Worm (Caenorhabditis elegans) whole organism, L1 larva: ENCODE results near the gene Y110A2AL.5.
A peak's percentile ranks its signal among the peaks of the same experiment; 100 is the strongest.

Experiments
- F16B12.6 ChIP-seq: fragments of 150-350 bp; optimal IDR thresholded peaks from 2 replicates; lab custom pipeline; 2014; ENCODE audit warnings: missing biosample characterization, missing genetic modification characterization
- aly-2 ChIP-seq: fragments of 150-350 bp; optimal IDR thresholded peaks from 2 replicates; lab custom pipeline; 2014; ENCODE audit warnings: missing biosample characterization, missing genetic modification characterization
- blmp-1 ChIP-seq: fragments of 150-350 bp; optimal IDR thresholded peaks from 2 replicates; lab custom pipeline; 2014; ENCODE audit warnings: missing biosample characterization, missing genetic modification characterization
- ceh-82 ChIP-seq, 3 experiments: fragments of 150-350 bp in 1 of 3; sonication (generic microtip) in 2 of 3; optimal IDR thresholded peaks; 2 replicates each; lab custom pipeline; 2014 to 2017; ENCODE audit warnings: missing biosample characterization in 3 of 3, missing genetic modification characterization in 3 of 3
- ceh-88 ChIP-seq: fragments of 200-800 bp; sonication (Bioruptor generic); IDR thresholded peaks from 2 replicates; pipeline ENCODE4 v1.3.6; 2022; ENCODE audit warnings: missing genetic modification characterization, missing compliant biosample characterization
- ces-1 ChIP-seq: fragments of 150-350 bp; optimal IDR thresholded peaks from 2 replicates; lab custom pipeline; 2014; ENCODE audit warnings: missing biosample characterization, missing genetic modification reagents, missing genetic modification characterization
- dpl-1 ChIP-seq, 3 experiments: fragments of 150-350 bp in 2 of 3; sonication (generic microtip) in 1 of 3; optimal IDR thresholded peaks; 2 replicates each; lab custom pipeline; 2014 to 2017; ENCODE audit warnings: missing biosample characterization in 3 of 3, missing genetic modification characterization in 3 of 3, missing genetic modification reagents in 3 of 3
- egl-13 ChIP-seq: sonication (generic microtip); optimal IDR thresholded peaks from 2 replicates; lab custom pipeline; 2016; ENCODE audit warnings: missing genotype, missing genetic modification reagents, missing genetic modification characterization, missing compliant biosample characterization
- elt-2 ChIP-seq: sonication (generic microtip); optimal IDR thresholded peaks from 2 replicates; lab custom pipeline; 2016; ENCODE audit warnings: missing genetic modification characterization, mild to moderate bottlenecking, inconsistent platforms, missing compliant biosample characterization, missing genetic modification reagents
- ets-5 ChIP-seq: fragments of 200-800 bp; sonication (Bioruptor generic); IDR thresholded peaks from 2 replicates; pipeline ENCODE4 v1.3.6; 2022; ENCODE audit warnings: missing genetic modification characterization, missing compliant biosample characterization
- fkh-10 ChIP-seq: sonication (generic microtip); optimal IDR thresholded peaks from 2 replicates; lab custom pipeline; 2017; ENCODE audit warnings: missing biosample characterization, missing genetic modification reagents, missing genetic modification characterization
- fos-1 ChIP-seq: fragments of 150-350 bp; optimal IDR thresholded peaks from 2 replicates; lab custom pipeline; 2014; ENCODE audit warnings: missing biosample characterization, missing genetic modification characterization
- grh-1 ChIP-seq: fragments of 200-800 bp; sonication (Bioruptor generic); IDR thresholded peaks from 2 replicates; pipeline ENCODE4 v1.3.6; 2022; ENCODE audit warnings: missing genetic modification reagents, missing genetic modification characterization, missing compliant biosample characterization
- hpl-2 ChIP-seq: fragments of 150-350 bp; optimal IDR thresholded peaks from 2 replicates; lab custom pipeline; 2014; ENCODE audit warnings: missing biosample characterization, missing genetic modification reagents, missing genetic modification characterization
- isw-1 ChIP-seq: fragments of 200-800 bp; sonication (Bioruptor generic); IDR thresholded peaks from 2 replicates; pipeline ENCODE4 v1.3.6; 2022; ENCODE audit warnings: missing genetic modification characterization, missing compliant biosample characterization
- jun-1 ChIP-seq: fragments of 150-350 bp; optimal IDR thresholded peaks from 2 replicates; lab custom pipeline; 2014; ENCODE audit warnings: missing biosample characterization, missing genetic modification reagents, missing genetic modification characterization
- lin-13 ChIP-seq: fragments of 150-350 bp; optimal IDR thresholded peaks from 2 replicates; lab custom pipeline; 2014; ENCODE audit warnings: missing biosample characterization, missing genetic modification reagents, missing genetic modification characterization
- lin-14 ChIP-seq: fragments of 200-800 bp; sonication (Bioruptor generic); optimal IDR thresholded peaks from 2 replicates; lab custom pipeline; 2018; ENCODE audit warnings: mild to moderate bottlenecking, missing genetic modification characterization, moderate library complexity, missing compliant biosample characterization
- lir-3 ChIP-seq: sonication (generic microtip); optimal IDR thresholded peaks from 2 replicates; lab custom pipeline; 2016; ENCODE audit warnings: mild to moderate bottlenecking, missing genetic modification characterization, moderate library complexity, missing compliant biosample characterization; ENCODE audit not compliant: poor library complexity
- lsy-2 ChIP-seq, 2 experiments: fragments of 150-350 bp; optimal IDR thresholded peaks; 2 replicates each; lab custom pipeline; 2014; ENCODE audit warnings: missing biosample characterization in 2 of 2, missing genetic modification characterization in 2 of 2
- mab-9 ChIP-seq: fragments of 200-800 bp; sonication (Bioruptor generic); IDR thresholded peaks from 2 replicates; pipeline ENCODE4 v1.3.6; 2022; ENCODE audit warnings: missing genetic modification reagents, missing genetic modification characterization, missing compliant biosample characterization
- mdl-1 ChIP-seq, 2 experiments: fragments of 150-350 bp; optimal IDR thresholded peaks; 2 replicates each; lab custom pipeline; 2014 to 2017; ENCODE audit warnings: missing biosample characterization in 2 of 2, missing genetic modification characterization in 2 of 2, inconsistent platforms in 1 of 2
- mef-2 ChIP-seq: fragments of 150-350 bp; optimal IDR thresholded peaks from 2 replicates; lab custom pipeline; 2014; ENCODE audit warnings: missing biosample characterization, missing genetic modification characterization
- nhr-11 ChIP-seq: fragments of 150-350 bp; optimal IDR thresholded peaks from 2 replicates; lab custom pipeline; 2014; ENCODE audit warnings: missing biosample characterization, missing genetic modification characterization
- nhr-12 ChIP-seq: sonication (generic microtip); optimal IDR thresholded peaks from 2 replicates; lab custom pipeline; 2017; ENCODE audit warnings: missing biosample characterization, missing genetic modification characterization
- nhr-19 ChIP-seq: fragments of 200-800 bp; sonication (Bioruptor generic); conservative IDR thresholded peaks from 2 replicates; pipeline ENCODE4 v1.3.6; 2022; ENCODE audit warnings: missing genetic modification characterization, missing compliant biosample characterization
- nhr-20 ChIP-seq: sonication (generic microtip); optimal IDR thresholded peaks from 2 replicates; lab custom pipeline; 2016; ENCODE audit warnings: mild to moderate bottlenecking, missing genetic modification characterization, missing compliant biosample characterization
- nhr-237 ChIP-seq: fragments of 150-350 bp; optimal IDR thresholded peaks from 2 replicates; lab custom pipeline; 2014; ENCODE audit warnings: missing biosample characterization, missing genetic modification characterization
- nhr-28 ChIP-seq: fragments of 150-350 bp; optimal IDR thresholded peaks from 2 replicates; lab custom pipeline; 2014; ENCODE audit warnings: missing biosample characterization, missing genetic modification characterization
- nhr-47 ChIP-seq: sonication (generic microtip); optimal IDR thresholded peaks from 2 replicates; lab custom pipeline; 2016; ENCODE audit warnings: mild to moderate bottlenecking, missing genetic modification characterization, moderate library complexity, missing compliant biosample characterization
- nhr-71 ChIP-seq: sonication (generic microtip); optimal IDR thresholded peaks from 2 replicates; lab custom pipeline; 2016; ENCODE audit warnings: mild to moderate bottlenecking, missing genetic modification characterization, moderate library complexity, missing compliant biosample characterization
- nhr-77 ChIP-seq: fragments of 150-350 bp; optimal IDR thresholded peaks from 2 replicates; lab custom pipeline; 2014; ENCODE audit warnings: missing biosample characterization, missing genetic modification characterization
- nhr-85 ChIP-seq: sonication (generic microtip); peaks from one replicate; lab custom pipeline; 2016; ENCODE audit warnings: missing genetic modification characterization, inconsistent platforms, missing compliant biosample characterization
- pag-3 ChIP-seq: sonication (generic microtip); optimal IDR thresholded peaks from 2 replicates; lab custom pipeline; 2017; ENCODE audit warnings: missing genetic modification characterization, mild to moderate bottlenecking, missing compliant biosample characterization, antibody characterized with exemption, borderline replicate concordance; ENCODE audit not compliant: insufficient read depth
- rnt-1 ChIP-seq: sonication (generic microtip); optimal IDR thresholded peaks from 2 replicates; lab custom pipeline; 2016; ENCODE audit warnings: mild to moderate bottlenecking, missing genetic modification characterization, moderate library complexity, missing compliant biosample characterization
- sptf-1 ChIP-seq: fragments of 150-350 bp; optimal IDR thresholded peaks from 2 replicates; lab custom pipeline; 2014; ENCODE audit warnings: missing biosample characterization, missing genetic modification characterization
- sup-37 ChIP-seq: fragments of 200-800 bp; sonication (Bioruptor generic); optimal IDR thresholded peaks from 2 replicates; lab custom pipeline; 2018; ENCODE audit warnings: mild to moderate bottlenecking, missing genetic modification characterization, missing compliant biosample characterization
- swsn-7 ChIP-seq: sonication (generic microtip); optimal IDR thresholded peaks from 2 replicates; lab custom pipeline; 2016; ENCODE audit warnings: missing genetic modification characterization, missing compliant biosample characterization
- tbx-2 ChIP-seq: sonication (generic microtip); optimal IDR thresholded peaks from 2 replicates; lab custom pipeline; 2016; ENCODE audit warnings: missing genetic modification characterization, missing compliant biosample characterization
- tlp-1 ChIP-seq: fragments of 150-350 bp; optimal IDR thresholded peaks from 2 replicates; lab custom pipeline; 2014; ENCODE audit warnings: missing biosample characterization, missing genetic modification characterization
- unc-98 ChIP-seq: fragments of 200-800 bp; sonication (Bioruptor generic); IDR thresholded peaks from 2 replicates; pipeline ENCODE4 v1.3.6; 2022; ENCODE audit warnings: missing genetic modification characterization, missing compliant biosample characterization
- xbp-1 ChIP-seq: sonication (generic microtip); optimal IDR thresholded peaks from 2 replicates; lab custom pipeline; 2016; ENCODE audit warnings: missing genetic modification characterization, missing compliant biosample characterization

The Y110A2AL.5 gene

ce11 chrII:2881088-2881487, 16.8 kb downstream of the Y110A2AL.5 start:
- no peak for TF ChIP-seq lin-14
- peak; percentile 16 for TF ChIP-seq lin-13 (GFP tag; lab: Kevin White, UChicago)
- TF ChIP-seq, all 84 proteins: peak for 1

ce11 chrII:2884810-2885209, 20.5 kb downstream of the Y110A2AL.5 start, which contains the start of gene pigw-1:
pigw-1 (minus strand) TSS chrII:2884910.
- TF ChIP-seq rnt-1 (tag; lab: Kevin White, UChicago) (no peak), swsn-7 (tag; lab: Kevin White, UChicago) (no peak), sup-37 (GFP tag; lab: Kevin White, UChicago) (no peak), fos-1 (tag; lab: Kevin White, UChicago) (no peak), ces-1 (GFP tag; lab: Kevin White, UChicago) (no peak)

ce11 chrII:2885518-2886449, 21.5 kb downstream of the Y110A2AL.5 start:
- no peak for TF ChIP-seq aly-2 (tag; lab: Kevin White, UChicago)

- TF ChIP-seq pag-3 (tag; lab: Kevin White, UChicago) (no peak), egl-13 (tag; lab: Kevin White, UChicago) (peak; percentile 97), hpl-2 (GFP tag; lab: Kevin White, UChicago) (peak; percentile 56), blmp-1 (peak; percentile 49), lsy-2 (tag; optimal IDR thresholded peaks at IDR 0.05; lab: Kevin White, UChicago) (peak; percentile 90 to 91), tlp-1 (tag; lab: Kevin White, UChicago) (no peak), nhr-237 (tag; lab: Kevin White, UChicago) (peak; percentile 53), F16B12.6 (tag; lab: Kevin White, UChicago) (peak; percentile 61), isw-1 (peak; percentile 88), ets-5 (GFP tag; lab: Robert Waterston, UW) (no peak), tbx-2 (tag; lab: Kevin White, UChicago) (peak; percentile 95), ceh-88 (peak; percentile 79), nhr-11 (peak; percentile 11), nhr-19 (peak; percentile 92), nhr-85 (tag; lab: Kevin White, UChicago) (peak; percentile 97), fkh-10 (peak; percentile 75), nhr-71 (tag; lab: Kevin White, UChicago) (peak; percentile 96), nhr-20 (peak; percentile 92), sptf-1 (no peak), mdl-1 (tag; optimal IDR thresholded peaks at IDR 0.05; lab: Kevin White, UChicago) (peak in 1 of 2 experiments; percentile 79), dpl-1 (GFP tag; optimal IDR thresholded peaks at IDR 0.05; lab: Kevin White, UChicago) (peak; percentile 78 to 84 (median 83)), jun-1 (tag; lab: Kevin White, UChicago) (peak; percentile 77), sup-37 (GFP tag; lab: Kevin White, UChicago) (peak; percentile 83), ceh-82 (tag; optimal IDR thresholded peaks at IDR 0.05; lab: Kevin White, UChicago) (peak; percentile 95 to 98 (median 95)), mab-9 (peak; percentile 95), lin-13 (GFP tag; lab: Kevin White, UChicago) (peak; percentile 91), mef-2 (tag; lab: Kevin White, UChicago) (peak; percentile 53), grh-1 (GFP tag; lab: Robert Waterston, UW) (peak; percentile 90), fos-1 (tag; lab: Kevin White, UChicago) (peak; percentile 50), unc-98 (GFP tag; lab: Robert Waterston, UW) (peak; percentile 94), elt-2 (tag; lab: Kevin White, UChicago) (peak; percentile 86), lir-3 (tag; lab: Kevin White, UChicago) (peak; percentile 97), nhr-77 (peak; percentile 67), nhr-28 (tag; lab: Kevin White, UChicago) (no peak), rnt-1 (tag; lab: Kevin White, UChicago) (peak; percentile 100), xbp-1 (peak; percentile 92), nhr-47 (tag; lab: Kevin White, UChicago) (peak; percentile 97), nhr-12 (tag; lab: Kevin White, UChicago) (no peak)
These were observed 24.8 kb downstream of the Y110A2AL.5 start, which contains the start of gene pinn-1 for ce11 chrII:2888957-2889630. pinn-1 (minus strand) TSS chrII:2889007.
